Worm (Caenorhabditis elegans): Measurements from ENCODE around the gene dtmk-1.

The dtmk-1 gene

DNA sequence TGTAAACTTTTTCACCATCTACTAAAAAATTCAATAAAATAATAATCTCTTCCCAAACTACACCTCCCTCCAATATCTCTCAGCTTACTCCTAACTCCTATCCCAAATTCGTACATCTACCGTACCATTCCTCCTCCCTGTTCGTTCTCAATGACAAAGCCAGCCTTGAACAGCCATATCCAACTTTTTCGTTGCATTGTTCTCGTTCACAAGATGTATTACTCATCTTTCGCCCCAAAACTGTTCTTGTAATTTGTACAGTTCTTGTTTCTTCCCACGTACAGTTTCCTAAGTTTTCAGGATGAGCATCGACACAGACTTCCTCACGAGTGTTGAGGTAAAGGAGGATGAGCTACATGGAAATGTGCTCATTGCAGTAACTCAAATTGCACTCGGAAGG, 12.0 kb downstream of the dtmk-1 start, which contains the start of gene egl-43:
TSS of gene egl-43 (plus strand) at position 301 of the 400 bp plus-strand sequence.
- TF ChIP-seq nhr-111 (GFP tag; optimal IDR thresholded peaks at IDR 0.05) (no peak), spr-3 (GFP tag; optimal IDR thresholded peaks at IDR 0.05) (no peak), dpl-1 (GFP tag; optimal IDR thresholded peaks at IDR 0.05) (no peak), dmd-6 (GFP tag; IDR thresholded peaks at IDR 0.05) (no peak), T26A8.4 (GFP tag; IDR thresholded peaks at IDR 0.05) (no peak), dmd-9 (GFP tag; IDR thresholded peaks at IDR 0.05) (no peak)

ce11 chrII:9951846-9952245, 15.1 kb downstream of the dtmk-1 start:
- TF ChIP-seq spr-3 (GFP tag; optimal IDR thresholded peaks at IDR 0.05) = no peak
- no peak for TF ChIP-seq zip-2 (tag; optimal IDR thresholded peaks at IDR 0.05)
- peak; percentile 83 for TF ChIP-seq aha-1 (tag)
- no peak for TF ChIP-seq dve-1 (tag; optimal IDR thresholded peaks at IDR 0.05; ENCODE audit: insufficient read depth)
- no peak for TF ChIP-seq ama-1 (optimal IDR thresholded peaks at IDR 0.05)

DNA sequence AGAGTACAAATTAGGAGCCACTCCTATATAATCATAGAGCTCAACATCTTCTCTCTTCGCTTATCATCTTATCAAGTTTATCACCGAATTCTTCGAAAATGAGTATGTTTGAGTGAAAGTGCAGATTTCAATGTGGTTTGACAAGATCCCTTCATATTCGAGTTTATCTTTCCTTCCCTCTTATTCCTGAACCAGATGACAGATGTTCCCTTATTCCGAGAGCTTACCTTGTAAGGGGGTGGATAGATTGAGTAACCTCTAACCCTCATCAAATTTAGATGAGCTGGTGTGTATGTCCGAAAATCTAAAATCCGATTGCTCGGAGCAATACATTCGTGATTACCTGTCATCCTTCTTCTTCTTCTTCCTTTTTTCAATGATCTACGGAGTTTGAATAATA, 18.2 kb downstream of the dtmk-1 start:
- no peak for TF ChIP-seq arid-1 (GFP tag; conservative IDR thresholded peaks at IDR 0.05)
- no peak for TF ChIP-seq mdt-29 (GFP tag; IDR thresholded peaks at IDR 0.05)
- no peak for TF ChIP-seq attf-4 (tag; optimal IDR thresholded peaks at IDR 0.05)
- no peak for TF ChIP-seq lsy-2 (tag; optimal IDR thresholded peaks at IDR 0.05)
- no peak for TF ChIP-seq duxl-1 (tag; optimal IDR thresholded peaks at IDR 0.05; ENCODE audit: poor library complexity)
- peak in 1 of 2 experiments; percentile 93 for TF ChIP-seq unc-62 (GFP tag; optimal IDR thresholded peaks at IDR 0.05 in 1 of 2)
- TF ChIP-seq unc-62 (tag; optimal IDR thresholded peaks at IDR 0.05) = no peak
- TF ChIP-seq pqm-1 (tag; optimal IDR thresholded peaks at IDR 0.05) = no peak
- TF ChIP-seq set-16 (GFP tag; IDR thresholded peaks at IDR 0.05) = no peak
- no peak for TF ChIP-seq fkh-10 (GFP tag; optimal IDR thresholded peaks at IDR 0.05)
- no peak for TF ChIP-seq lim-7 (GFP tag; IDR thresholded peaks at IDR 0.05)
- TF ChIP-seq Y48G9A.11 (GFP tag; IDR thresholded peaks at IDR 0.05) = no peak
- no peak for TF ChIP-seq nhr-111 (GFP tag; optimal IDR thresholded peaks at IDR 0.05)
- no peak for TF ChIP-seq F44E2.7 (GFP tag; IDR thresholded peaks at IDR 0.05)
- no peak for TF ChIP-seq lin-29 (GFP tag; IDR thresholded peaks at IDR 0.05)
- TF ChIP-seq aha-1 (tag) = peak; percentile 9
- no peak for TF ChIP-seq sdz-12 (GFP tag; optimal IDR thresholded peaks at IDR 0.05)
- TF ChIP-seq mes-2 (tag; optimal IDR thresholded peaks at IDR 0.05; ENCODE audit: poor library complexity, severe bottlenecking) = no peak
- TF ChIP-seq nhr-6 (tag; optimal IDR thresholded peaks at IDR 0.05) = no peak

DNA sequence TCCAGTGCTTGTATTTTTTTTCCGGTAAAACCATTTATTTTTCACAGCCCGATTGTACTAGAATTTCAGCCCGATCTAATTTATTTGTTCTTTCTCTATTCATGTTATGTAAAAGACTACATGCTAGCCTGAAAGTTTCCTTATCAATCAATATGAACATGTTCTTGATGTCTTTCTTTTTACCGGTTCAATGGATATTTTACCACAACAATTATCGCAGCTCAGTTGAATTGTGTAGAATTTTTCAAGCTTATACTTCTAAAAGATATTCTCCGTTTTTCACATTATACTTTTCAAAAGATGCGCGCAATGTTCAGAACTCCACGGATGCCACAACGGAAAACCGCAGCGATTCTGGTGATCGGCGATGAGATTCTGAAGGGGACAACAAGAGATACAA, 23.1 kb downstream of the dtmk-1 start, which contains the start of gene flad-1:
TSS of gene flad-1 (plus strand) at position 301 of the 400 bp plus-strand sequence.
- TF ChIP-seq vab-7 (GFP tag; IDR thresholded peaks at IDR 0.05) (no peak), mes-2 (tag; optimal IDR thresholded peaks at IDR 0.05; ENCODE audit: poor library complexity, severe bottlenecking) (no peak), ceh-62 (tag; optimal IDR thresholded peaks at IDR 0.05) (no peak), hlh-30 (tag; optimal IDR thresholded peaks at IDR 0.05; ENCODE audit: insufficient read depth) (no peak)

- TF ChIP-seq madf-5 (GFP tag; IDR thresholded peaks at IDR 0.05) = no peak
- no peak for TF ChIP-seq rbr-2 (tag; optimal IDR thresholded peaks at IDR 0.05)
- TF ChIP-seq unc-62 (GFP tag; optimal IDR thresholded peaks at IDR 0.05 in 1 of 2) = peak in 1 of 2 experiments; percentile 91
- TF ChIP-seq unc-62 (tag; optimal IDR thresholded peaks at IDR 0.05) = no peak
- no peak for TF ChIP-seq sdz-12 (GFP tag; optimal IDR thresholded peaks at IDR 0.05)
Observed at ce11 chrII:9943246-9943645, 23.7 kb downstream of the dtmk-1 start.

DNA sequence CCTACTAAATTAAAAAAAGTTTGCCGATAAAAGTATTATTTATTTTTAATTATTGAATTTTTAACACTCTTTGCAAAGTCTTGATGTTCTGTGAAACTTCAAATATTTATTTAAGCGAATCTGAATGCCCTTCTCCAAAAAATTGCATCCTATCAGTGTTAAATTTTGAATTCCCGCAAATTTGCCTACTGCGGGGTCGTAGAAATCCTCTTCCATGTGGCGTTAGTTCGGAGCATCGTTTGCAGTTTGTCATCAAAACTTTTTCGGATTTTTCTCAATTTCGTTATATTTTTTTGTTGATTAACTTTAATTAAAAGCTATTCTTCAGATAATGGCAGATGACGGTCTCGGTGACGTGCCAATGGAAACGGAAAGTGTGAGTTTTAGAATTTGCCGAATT, 26.5 kb downstream of the dtmk-1 start, which contains the start of gene ufd-3:
TSS of gene ufd-3 (plus strand) at position 324 of the 400 bp plus-strand sequence.
- TF ChIP-seq mes-2 (tag; optimal IDR thresholded peaks at IDR 0.05; ENCODE audit: poor library complexity, severe bottlenecking) (peak; percentile 99), ceh-20 (GFP tag; IDR thresholded peaks at IDR 0.05) (0 out of 2 replicates have a peak, but pooled peaks have one; percentile 18), ceh-44 (GFP tag; IDR thresholded peaks at IDR 0.05) (peak; percentile 22; the same call in 1 of the 2 replicates), dve-1 (tag; optimal IDR thresholded peaks at IDR 0.05; ENCODE audit: insufficient read depth) (peak; percentile 70), dmd-9 (GFP tag; IDR thresholded peaks at IDR 0.05) (peak; percentile 81), T20F7.1 (GFP tag; optimal IDR thresholded peaks at IDR 0.05) (peak; percentile 97), lin-15B (tag; optimal IDR thresholded peaks at IDR 0.05) (peak; percentile 5), nhr-6 (tag; optimal IDR thresholded peaks at IDR 0.05) (peak; percentile 80), dmd-8 (GFP tag; IDR thresholded peaks at IDR 0.05) (no peak), fkh-10 (GFP tag; optimal IDR thresholded peaks at IDR 0.05) (peak; percentile 51), aly-2 (tag; optimal IDR thresholded peaks at IDR 0.05) (no peak), daf-19 (GFP tag; conservative IDR thresholded peaks at IDR 0.05) (no peak), unc-39 (tag; optimal IDR thresholded peaks at IDR 0.05) (no peak), unc-130 (GFP tag; optimal IDR thresholded peaks at IDR 0.05) (peak; percentile 91), hif-1 (tag; optimal IDR thresholded peaks at IDR 0.05) (peak in 1 of 2 experiments; percentile 92), nhr-111 (GFP tag; optimal IDR thresholded peaks at IDR 0.05) (no peak)

All from whole organism, L4 larva.